Worm (Caenorhabditis elegans) whole organism, L4 larva: ENCODE data around the gene gpa-12.

Experiments
- F44E2.7 ChIP-seq: fragments of 200-800 bp; sonication (Bioruptor generic); IDR thresholded peaks from 2 replicates; pipeline ENCODE4 v2.1.2; 2022; ENCODE audit warnings: missing genetic modification characterization, missing compliant biosample characterization
- R02D3.7 ChIP-seq: fragments of 150-350 bp; sonication (generic microtip); optimal IDR thresholded peaks from 3 replicates; lab custom pipeline; 2014; ENCODE audit warnings: missing biosample characterization, missing genetic modification characterization
- T20F7.1 ChIP-seq: fragments of 200-800 bp; sonication (Bioruptor generic); optimal IDR thresholded peaks from 2 replicates; lab custom pipeline; 2018; ENCODE audit warnings: mild to moderate bottlenecking, missing genetic modification characterization, missing compliant biosample characterization
- T26A8.4 ChIP-seq: fragments of 200-800 bp; sonication (Bioruptor generic); IDR thresholded peaks from 2 replicates; pipeline ENCODE4 v1.3.6; 2022; ENCODE audit warnings: missing genetic modification characterization, missing compliant biosample characterization
- Y105C5A.15 ChIP-seq: fragments of 200-800 bp; sonication (Bioruptor generic); IDR thresholded peaks from 2 replicates; pipeline ENCODE4 v1.3.6; 2022; ENCODE audit warnings: missing genetic modification characterization, missing compliant biosample characterization
- ZK337.2 ChIP-seq: fragments of 200-800 bp; sonication (Bioruptor generic); IDR thresholded peaks from 2 replicates; pipeline ENCODE4 v1.3.6; 2022; ENCODE audit warnings: missing genetic modification reagents, missing genetic modification characterization, missing compliant biosample characterization
- aha-1 ChIP-seq: fragments of 150-350 bp; peaks from one replicate; lab custom pipeline; 2014; ENCODE audit warnings: missing biosample characterization, missing genetic modification characterization
- aly-2 ChIP-seq: sonication (generic microtip); optimal IDR thresholded peaks from 2 replicates; lab custom pipeline; 2018; ENCODE audit warnings: missing biosample characterization, missing genetic modification characterization
- ama-1 ChIP-seq: fragments of 150-350 bp; optimal IDR thresholded peaks from 2 replicates; lab custom pipeline; 2014; ENCODE audit warnings: inconsistent platforms, mixed read lengths
- arid-1 ChIP-seq: fragments of 200-800 bp; sonication (Bioruptor generic); conservative IDR thresholded peaks from 2 replicates; pipeline ENCODE4 v1.3.6; 2022; ENCODE audit warnings: missing genetic modification reagents, missing genetic modification characterization, missing compliant biosample characterization
- ceh-28 ChIP-seq: fragments of 150-350 bp; optimal IDR thresholded peaks from 2 replicates; lab custom pipeline; 2014; ENCODE audit warnings: missing biosample characterization, missing genetic modification reagents, missing genetic modification characterization
- ceh-44 ChIP-seq: fragments of 200-800 bp; sonication (Bioruptor generic); IDR thresholded peaks from 2 replicates; pipeline ENCODE4 v1.3.6; 2022; ENCODE audit warnings: missing genetic modification reagents, missing genetic modification characterization, missing compliant biosample characterization
- daf-12 ChIP-seq: fragments of 150-350 bp; optimal IDR thresholded peaks from 2 replicates; lab custom pipeline; 2014; ENCODE audit warnings: missing biosample characterization, missing genetic modification reagents, missing genetic modification characterization
- daf-16 ChIP-seq, 3 experiments: sonication (generic microtip); optimal IDR thresholded peaks; 2 replicates each; lab custom pipeline; 2016 to 2017; ENCODE audit warnings: missing genetic modification characterization in 3 of 3, missing genetic modification reagents in 3 of 3, mild to moderate bottlenecking in 2 of 3, missing compliant biosample characterization in 2 of 3, missing biosample characterization in 1 of 3, moderate library complexity in 1 of 3
- daf-19 ChIP-seq: fragments of 200-800 bp; sonication (Bioruptor generic); conservative IDR thresholded peaks from 2 replicates; pipeline ENCODE4 v1.3.6; 2022; ENCODE audit warnings: missing genetic modification characterization, missing compliant biosample characterization
- dmd-8 ChIP-seq: fragments of 200-800 bp; sonication (Bioruptor generic); IDR thresholded peaks from 2 replicates; pipeline ENCODE4 v1.3.6; 2022; ENCODE audit warnings: missing genetic modification characterization, missing compliant biosample characterization
- duxl-1 ChIP-seq: sonication (generic microtip); optimal IDR thresholded peaks from 2 replicates; lab custom pipeline; 2016; ENCODE audit warnings: mild to moderate bottlenecking, missing genetic modification characterization, moderate library complexity, missing compliant biosample characterization; ENCODE audit not compliant: poor library complexity
- dve-1 ChIP-seq: sonication (generic microtip); optimal IDR thresholded peaks from 2 replicates; lab custom pipeline; 2017; ENCODE audit warnings: antibody characterized with exemption, mild to moderate bottlenecking, missing genetic modification characterization, missing compliant biosample characterization; ENCODE audit not compliant: insufficient read depth
- egl-43 ChIP-seq: fragments of 200-800 bp; sonication (Bioruptor generic); IDR thresholded peaks from 2 replicates; pipeline ENCODE4 v1.3.6; 2022; ENCODE audit warnings: missing genetic modification reagents, missing genetic modification characterization, missing compliant biosample characterization
- hif-1 ChIP-seq, 2 experiments: sonication (generic microtip); optimal IDR thresholded peaks; 2 replicates each; lab custom pipeline; 2016 to 2017; ENCODE audit warnings: missing compliant biosample characterization in 2 of 2, missing genetic modification characterization in 2 of 2, missing genetic modification reagents in 2 of 2, missing genotype in 2 of 2, mild to moderate bottlenecking in 1 of 2
- jun-1 ChIP-seq: fragments of 150-350 bp; optimal IDR thresholded peaks from 2 replicates; lab custom pipeline; 2014; ENCODE audit warnings: missing biosample characterization, missing genetic modification reagents, missing genetic modification characterization
- lim-7 ChIP-seq: fragments of 200-800 bp; sonication (Bioruptor generic); IDR thresholded peaks from 2 replicates; pipeline ENCODE4 v1.3.6; 2022; ENCODE audit warnings: missing genetic modification characterization, missing compliant biosample characterization
- lin-15B ChIP-seq: fragments of 150-350 bp; sonication (generic microtip); optimal IDR thresholded peaks from 3 replicates; lab custom pipeline; 2014; ENCODE audit warnings: missing biosample characterization, missing genetic modification characterization
- madf-5 ChIP-seq, 2 experiments: fragments of 200-800 bp; sonication (Bioruptor generic); IDR thresholded peaks; 2 replicates each; pipeline ENCODE4 v1.3.6; 2022; ENCODE audit warnings: missing compliant biosample characterization in 2 of 2, missing genetic modification characterization in 2 of 2
- madf-9 ChIP-seq: fragments of 200-800 bp; sonication (Bioruptor generic); conservative IDR thresholded peaks from 2 replicates; pipeline ENCODE4 v1.3.6; 2022; ENCODE audit warnings: missing genetic modification reagents, missing genetic modification characterization, missing compliant biosample characterization
- mdt-29 ChIP-seq: fragments of 200-800 bp; sonication (Bioruptor generic); IDR thresholded peaks from 2 replicates; pipeline ENCODE4 v1.3.6; 2022; ENCODE audit warnings: missing genetic modification reagents, missing genetic modification characterization, missing compliant biosample characterization
- mes-2 ChIP-seq: sonication (generic microtip); optimal IDR thresholded peaks from 2 replicates; lab custom pipeline; 2016; ENCODE audit warnings: missing genotype, mild to moderate bottlenecking, missing genetic modification characterization, missing compliant biosample characterization; ENCODE audit not compliant: poor library complexity, severe bottlenecking
- nhr-102 ChIP-seq: sonication (generic microtip); optimal IDR thresholded peaks from 2 replicates; lab custom pipeline; 2016; ENCODE audit warnings: mild to moderate bottlenecking, missing genetic modification characterization, moderate library complexity, missing compliant biosample characterization
- nhr-11 ChIP-seq: fragments of 150-350 bp; optimal IDR thresholded peaks from 2 replicates; lab custom pipeline; 2014; ENCODE audit warnings: missing biosample characterization, missing genetic modification characterization
- nhr-111 ChIP-seq: fragments of 200-800 bp; sonication (Bioruptor generic); optimal IDR thresholded peaks from 2 replicates; lab custom pipeline; 2018; ENCODE audit warnings: mild to moderate bottlenecking, missing genetic modification characterization, missing compliant biosample characterization
- nhr-237 ChIP-seq: sonication (generic microtip); optimal IDR thresholded peaks from 2 replicates; lab custom pipeline; 2017; ENCODE audit warnings: missing biosample characterization, missing genetic modification characterization
- nhr-42 ChIP-seq: fragments of 200-800 bp; sonication (Bioruptor generic); IDR thresholded peaks from 2 replicates; pipeline ENCODE4 v1.3.6; 2022; ENCODE audit warnings: missing genetic modification characterization, missing compliant biosample characterization
- php-3 ChIP-seq: fragments of 200-800 bp; sonication (Bioruptor generic); IDR thresholded peaks from 2 replicates; pipeline ENCODE4 v1.3.6; 2022; ENCODE audit warnings: missing genetic modification reagents, missing genetic modification characterization, missing compliant biosample characterization
- sdz-12 ChIP-seq: fragments of 200-800 bp; sonication (Bioruptor generic); optimal IDR thresholded peaks from 2 replicates; lab custom pipeline; 2018; ENCODE audit warnings: mild to moderate bottlenecking, missing genetic modification characterization, missing compliant biosample characterization
- skn-1 ChIP-seq: fragments of 150-350 bp; optimal IDR thresholded peaks from 2 replicates; lab custom pipeline; 2014; ENCODE audit warnings: missing biosample characterization, missing genetic modification characterization
- snpc-1.2 ChIP-seq: fragments of 200-800 bp; sonication (Bioruptor generic); IDR thresholded peaks from 2 replicates; pipeline ENCODE4 v1.3.6; 2022; ENCODE audit warnings: missing genetic modification reagents, missing genetic modification characterization, missing compliant biosample characterization
- spr-1 ChIP-seq: sonication (generic microtip); optimal IDR thresholded peaks from 2 replicates; lab custom pipeline; 2016; ENCODE audit warnings: mild to moderate bottlenecking, missing genetic modification characterization, missing compliant biosample characterization
- unc-39 ChIP-seq: sonication (generic microtip); optimal IDR thresholded peaks from 2 replicates; lab custom pipeline; 2017; ENCODE audit warnings: missing biosample characterization, missing genetic modification characterization
- zfp-3 ChIP-seq: fragments of 200-800 bp; sonication (Bioruptor generic); conservative IDR thresholded peaks from 2 replicates; pipeline ENCODE4 v1.3.6; 2022; ENCODE audit warnings: missing genetic modification reagents, missing genetic modification characterization, missing compliant biosample characterization
- zip-11 ChIP-seq: fragments of 200-800 bp; sonication (Bioruptor generic); IDR thresholded peaks from 2 replicates; pipeline ENCODE4 v1.3.6; 2022; ENCODE audit warnings: missing genetic modification characterization, missing compliant biosample characterization

The gpa-12 gene

ce11 chrX:9261626-9262189 is 18.4 kb downstream of the gpa-12 start:
- TF ChIP-seq Y105C5A.15 (no peak), zip-11 (GFP tag; lab: Robert Waterston, UW) (no peak), dmd-8 (GFP tag; lab: Robert Waterston, UW) (no peak), ceh-28 (tag; lab: Kevin White, UChicago) (no peak), hif-1 (tag; optimal IDR thresholded peaks at IDR 0.05; lab: Kevin White, UChicago) (no peak), skn-1 (no peak), F44E2.7 (no peak), jun-1 (tag; lab: Kevin White, UChicago) (no peak), lin-15B (no peak), ama-1 (lab: Kevin White, UChicago) (no peak), T20F7.1 (GFP tag; lab: Kevin White, UChicago) (no peak), duxl-1 (tag; lab: Kevin White, UChicago) (no peak), mes-2 (tag; lab: Kevin White, UChicago) (no peak), mdt-29 (GFP tag; lab: Robert Waterston, UW) (no peak), nhr-111 (GFP tag; lab: Kevin White, UChicago) (no peak), nhr-102 (tag; lab: Kevin White, UChicago) (peak; percentile 47), nhr-237 (tag; lab: Kevin White, UChicago) (no peak), unc-39 (no peak), daf-16 (GFP tag; optimal IDR thresholded peaks at IDR 0.05; lab: Kevin White, UChicago) (no peak), daf-16 (tag; optimal IDR thresholded peaks at IDR 0.05; lab: Kevin White, UChicago) (no peak), sdz-12 (GFP tag; lab: Kevin White, UChicago) (no peak), madf-5 (GFP tag; IDR thresholded peaks at IDR 0.05; lab: Robert Waterston, UW) (no peak), daf-12 (tag; lab: Kevin White, UChicago) (no peak), nhr-42 (GFP tag; lab: Robert Waterston, UW) (no peak), T26A8.4 (GFP tag; lab: Robert Waterston, UW) (no peak; the same call in 1 of the 2 replicates), ceh-44 (GFP tag; lab: Robert Waterston, UW) (no peak), zfp-3 (GFP tag; lab: Robert Waterston, UW) (peak; percentile 60; the same call in 1 of the 2 replicates), madf-9 (no peak), php-3 (GFP tag; lab: Robert Waterston, UW) (peak; percentile 41; the same call in 1 of the 2 replicates), snpc-1.2 (0 out of 2 replicates have a peak, but pooled peaks have one; percentile 17), dve-1 (tag; lab: Kevin White, UChicago) (peak; percentile 54), aha-1 (tag; lab: Kevin White, UChicago) (no peak), daf-19 (no peak), arid-1 (no peak), aly-2 (tag; lab: Kevin White, UChicago) (no peak), egl-43 (GFP tag; lab: Robert Waterston, UW) (no peak), spr-1 (tag; lab: Kevin White, UChicago) (no peak), nhr-11 (tag; lab: Kevin White, UChicago) (no peak)
- TF ChIP-seq, all 104 proteins: peak for 5

DNA sequence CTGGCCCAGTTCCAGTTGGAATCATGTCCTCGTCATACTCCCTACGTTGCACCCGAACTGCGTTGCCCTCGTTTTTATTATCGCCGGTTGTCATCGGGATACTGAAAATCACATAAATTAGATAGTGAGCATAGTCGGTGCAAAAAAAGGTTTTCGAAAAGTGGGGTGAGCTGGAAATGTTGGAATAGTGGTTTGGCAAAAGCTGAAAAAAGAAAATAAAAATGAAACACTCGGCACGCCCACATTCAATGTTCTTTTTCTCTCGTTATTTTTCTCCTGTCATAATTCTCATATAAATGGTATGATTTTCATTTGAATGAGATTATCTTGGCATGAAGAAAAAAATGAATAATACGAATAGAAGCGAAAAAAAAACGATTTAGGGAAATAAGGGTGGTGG is 20.9 kb downstream of the gpa-12 start, which contains the start of gene F18G5.6:
Gene F18G5.6, minus strand, starts transcription at position 101 of the 400 bp plus-strand sequence.
- 0 out of 2 replicates have a peak, but pooled peaks have one; percentile 12 for TF ChIP-seq lim-7 (GFP tag; lab: Robert Waterston, UW)
- no peak for TF ChIP-seq R02D3.7 (tag; lab: Kevin White, UChicago)
- no peak for TF ChIP-seq ZK337.2 (GFP tag; lab: Robert Waterston, UW)
